Worm (Caenorhabditis elegans): ENCODE data around the gene unc-85.
A peak's percentile ranks its signal among the peaks of the same experiment; 100 is the strongest.

Gene unc-85

DNA sequence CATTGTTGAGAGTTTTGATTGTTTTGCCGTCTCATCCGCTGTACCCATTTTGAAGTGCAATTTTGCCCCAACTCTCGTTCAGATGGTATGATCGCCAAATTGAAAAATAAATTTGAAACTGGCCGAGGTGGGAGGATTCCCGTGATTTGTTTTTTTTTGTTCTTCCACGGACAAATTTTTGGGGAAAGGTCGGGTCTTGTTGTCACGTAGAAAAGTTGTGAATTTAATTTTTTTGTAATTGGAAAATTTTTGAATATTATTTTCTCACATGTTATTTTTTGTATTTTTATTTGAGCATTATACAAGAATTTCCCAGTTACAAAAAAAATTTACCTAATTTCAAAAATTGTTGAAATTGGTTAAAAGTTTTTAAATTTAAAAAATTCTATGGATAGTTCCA is 30.2 kb upstream of the unc-85 start, which contains the start of gene T05A7.6:
T05A7.6 (minus strand) TSS at position 101 of the 400 bp plus-strand sequence.
- TF ChIP-seq tra-4 (tag; optimal IDR thresholded peaks at IDR 0.05) = no peak
- TF ChIP-seq tbx-11 (GFP tag; IDR thresholded peaks at IDR 0.05) = no peak

DNA sequence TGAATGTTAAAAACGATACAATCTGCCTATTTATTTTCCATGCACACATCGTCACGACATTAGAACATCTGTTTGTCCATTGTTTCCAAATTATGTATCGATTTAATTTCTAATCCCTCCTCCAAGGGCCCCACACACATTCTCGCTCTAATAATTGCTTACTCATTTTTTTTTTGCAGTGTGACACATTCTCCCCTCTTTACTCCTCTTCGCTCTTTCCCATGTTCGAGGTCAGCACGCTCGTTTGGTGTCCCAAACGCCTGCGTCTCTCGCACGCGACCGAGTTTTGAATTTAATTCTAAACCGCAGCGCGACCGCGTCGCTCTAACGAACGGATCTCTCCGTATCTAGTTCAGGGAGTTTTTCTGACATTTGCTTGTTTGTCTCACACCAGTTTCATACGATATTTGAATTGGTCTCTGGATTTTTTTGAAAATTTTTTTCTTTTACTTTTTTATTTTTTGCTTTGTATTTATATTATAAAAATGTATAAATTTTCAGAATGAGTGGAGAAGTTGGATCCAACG is 29.2 kb upstream of the unc-85 start, which contains the start of the genes clec-140 and hmg-11:
clec-140 (plus strand) TSS at position 477 of the 527 bp plus-strand sequence.
hmg-11 (plus strand) TSS at position 502 of the 527 bp plus-strand sequence.
- TF ChIP-seq ets-7 (tag; optimal IDR thresholded peaks at IDR 0.05) = no peak
- TF ChIP-seq ceh-36 (tag; optimal IDR thresholded peaks at IDR 0.05) = no peak
- peak; percentile 49 for TF ChIP-seq F13C5.2 (tag; optimal IDR thresholded peaks at IDR 0.05)
- no peak for TF ChIP-seq tbx-11 (GFP tag; IDR thresholded peaks at IDR 0.05)
- no peak for TF ChIP-seq aly-1 (tag; optimal IDR thresholded peaks at IDR 0.05)
- no peak for TF ChIP-seq hnd-1 (tag; optimal IDR thresholded peaks at IDR 0.05)
- TF ChIP-seq tbx-37 (GFP tag; conservative IDR thresholded peaks at IDR 0.05) = no peak
- no peak for TF ChIP-seq ama-1 (optimal IDR thresholded peaks at IDR 0.05)
- TF ChIP-seq tra-4 (tag; optimal IDR thresholded peaks at IDR 0.05) = no peak
- TF ChIP-seq hmg-4 (GFP tag; optimal IDR thresholded peaks at IDR 0.05) = peak; percentile 25
- TF ChIP-seq hmbx-1 (tag; optimal IDR thresholded peaks at IDR 0.05) = no peak
- TF ChIP-seq sea-1 (GFP tag; conservative IDR thresholded peaks at IDR 0.05) = no peak
- TF ChIP-seq pes-1 (GFP tag; IDR thresholded peaks at IDR 0.05) = no peak
- TF ChIP-seq ceh-13 (GFP tag; optimal IDR thresholded peaks at IDR 0.05) = no peak

DNA sequence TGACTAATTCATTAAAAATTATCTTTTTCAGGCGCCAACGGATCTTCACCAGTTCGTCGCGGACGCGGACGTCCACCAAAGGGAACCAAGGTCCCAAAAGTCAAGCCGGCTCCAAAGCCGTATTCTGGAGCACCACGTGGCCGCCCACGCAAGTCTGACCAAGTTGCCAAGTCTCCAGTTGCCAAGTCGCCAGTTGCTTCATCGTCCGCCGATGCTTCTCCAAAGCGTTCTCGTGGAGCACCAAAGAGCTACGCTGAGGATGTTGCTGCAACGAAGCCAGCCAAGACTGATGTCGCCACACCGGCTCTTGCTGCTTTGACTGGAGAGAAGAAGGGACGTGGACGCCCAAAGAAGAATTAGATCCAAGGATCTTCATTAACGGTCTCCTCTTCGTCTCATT is 28.6 kb upstream of the unc-85 start:
- TF ChIP-seq tra-4 (tag; optimal IDR thresholded peaks at IDR 0.05) (no peak), ets-7 (tag; optimal IDR thresholded peaks at IDR 0.05) (no peak), aly-1 (tag; optimal IDR thresholded peaks at IDR 0.05) (no peak), sea-1 (GFP tag; conservative IDR thresholded peaks at IDR 0.05) (no peak), hmbx-1 (tag; optimal IDR thresholded peaks at IDR 0.05) (no peak), hmg-4 (GFP tag; optimal IDR thresholded peaks at IDR 0.05) (no peak), ama-1 (optimal IDR thresholded peaks at IDR 0.05) (no peak), flt-1 (GFP tag; IDR thresholded peaks at IDR 0.05) (no peak), ceh-36 (tag; optimal IDR thresholded peaks at IDR 0.05) (no peak), ceh-13 (GFP tag; optimal IDR thresholded peaks at IDR 0.05) (no peak), tbx-37 (GFP tag; conservative IDR thresholded peaks at IDR 0.05) (no peak), B0310.2 (tag; optimal IDR thresholded peaks at IDR 0.05) (no peak), F13C5.2 (tag; optimal IDR thresholded peaks at IDR 0.05) (no peak), scrt-1 (GFP tag; IDR thresholded peaks at IDR 0.05) (no peak), pes-1 (GFP tag; IDR thresholded peaks at IDR 0.05) (no peak)

DNA sequence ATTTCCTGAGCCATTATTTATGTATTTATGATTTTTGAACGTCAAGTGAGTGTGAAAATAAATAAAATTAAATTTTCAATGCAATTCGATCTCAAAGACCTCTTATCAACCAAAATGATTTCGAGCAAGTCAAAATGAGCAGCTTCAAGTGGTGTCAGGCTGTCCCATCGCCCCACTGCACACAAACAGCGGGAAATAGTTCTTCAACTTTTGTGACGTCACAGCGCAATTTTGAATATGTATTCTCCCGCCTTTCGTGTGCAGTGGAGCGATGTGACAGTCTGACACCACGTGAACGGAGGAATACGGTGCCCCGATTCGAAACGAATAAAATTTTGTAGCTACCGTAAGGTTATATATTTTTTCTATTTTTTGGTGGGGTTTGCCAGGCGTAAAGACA is 28.2 kb upstream of the unc-85 start:
- TF ChIP-seq tbx-11 (GFP tag; IDR thresholded peaks at IDR 0.05) (no peak), flt-1 (GFP tag; IDR thresholded peaks at IDR 0.05) (no peak), ceh-36 (tag; optimal IDR thresholded peaks at IDR 0.05) (no peak), B0310.2 (tag; optimal IDR thresholded peaks at IDR 0.05) (no peak), hmg-4 (GFP tag; optimal IDR thresholded peaks at IDR 0.05) (no peak), sea-1 (GFP tag; conservative IDR thresholded peaks at IDR 0.05) (no peak), ceh-13 (GFP tag; optimal IDR thresholded peaks at IDR 0.05) (no peak)

DNA sequence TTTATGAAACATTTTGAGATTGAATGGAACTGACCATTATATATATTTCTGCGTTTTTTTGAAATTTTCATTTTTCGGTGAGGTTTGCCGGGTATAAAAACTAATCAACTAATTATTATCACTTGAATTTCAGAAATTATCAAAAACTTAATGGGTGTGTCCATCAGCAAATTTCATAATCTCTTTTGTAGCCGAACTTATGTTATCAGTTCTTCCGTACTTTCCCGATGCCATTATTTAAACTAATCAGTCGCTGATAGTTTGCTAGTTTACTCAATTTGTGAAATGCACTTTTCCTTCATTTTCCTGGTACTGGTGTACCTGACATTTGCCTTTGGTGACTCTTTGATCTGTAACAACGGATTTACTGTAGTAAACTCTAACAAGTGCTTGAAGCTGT is 27.7 kb upstream of the unc-85 start:
- TF ChIP-seq scrt-1 (GFP tag; IDR thresholded peaks at IDR 0.05) = no peak
- no peak for TF ChIP-seq hnd-1 (tag; optimal IDR thresholded peaks at IDR 0.05)
- no peak for TF ChIP-seq flt-1 (GFP tag; IDR thresholded peaks at IDR 0.05)
- no peak for TF ChIP-seq ceh-13 (GFP tag; optimal IDR thresholded peaks at IDR 0.05)
- no peak for TF ChIP-seq tbx-37 (GFP tag; conservative IDR thresholded peaks at IDR 0.05)
- no peak for TF ChIP-seq ets-7 (tag; optimal IDR thresholded peaks at IDR 0.05)
- no peak for TF ChIP-seq aly-1 (tag; optimal IDR thresholded peaks at IDR 0.05)
- no peak for TF ChIP-seq ama-1 (optimal IDR thresholded peaks at IDR 0.05)
- no peak for TF ChIP-seq sea-1 (GFP tag; conservative IDR thresholded peaks at IDR 0.05)
- no peak for TF ChIP-seq B0310.2 (tag; optimal IDR thresholded peaks at IDR 0.05)
- TF ChIP-seq F13C5.2 (tag; optimal IDR thresholded peaks at IDR 0.05) = no peak
- no peak for TF ChIP-seq hmg-4 (GFP tag; optimal IDR thresholded peaks at IDR 0.05)
- TF ChIP-seq tbx-11 (GFP tag; IDR thresholded peaks at IDR 0.05) = no peak
- TF ChIP-seq ceh-36 (tag; optimal IDR thresholded peaks at IDR 0.05) = no peak
- TF ChIP-seq pes-1 (GFP tag; IDR thresholded peaks at IDR 0.05) = no peak
- no peak for TF ChIP-seq tra-4 (tag; optimal IDR thresholded peaks at IDR 0.05)
- TF ChIP-seq hmbx-1 (tag; optimal IDR thresholded peaks at IDR 0.05) = no peak

DNA sequence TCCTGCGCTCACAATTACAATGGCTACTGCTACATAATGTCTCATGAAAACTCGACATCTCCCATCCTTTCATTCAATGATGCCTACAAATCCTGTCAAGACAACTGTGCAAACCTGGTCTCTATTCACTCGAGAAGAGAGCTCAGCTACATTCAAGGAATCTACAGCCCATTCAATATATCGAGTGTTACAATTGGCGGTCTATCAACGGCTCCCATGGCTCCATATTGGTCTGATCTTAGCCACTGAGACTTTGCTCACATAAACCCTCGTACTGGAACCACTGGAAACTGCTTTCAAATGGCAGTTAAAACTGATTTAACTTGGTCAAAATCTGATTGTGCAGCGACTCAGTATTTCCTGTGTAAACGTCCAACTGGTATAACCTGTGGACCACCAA is 26.4 kb upstream of the unc-85 start, which contains the start of gene T05A7.3:
T05A7.3 (plus strand) TSS at position 301 of the 400 bp plus-strand sequence.
- TF ChIP-seq tra-4 (tag; optimal IDR thresholded peaks at IDR 0.05) = no peak
- TF ChIP-seq pes-1 (GFP tag; IDR thresholded peaks at IDR 0.05) = no peak
- no peak for TF ChIP-seq ama-1 (optimal IDR thresholded peaks at IDR 0.05)
- no peak for TF ChIP-seq hnd-1 (tag; optimal IDR thresholded peaks at IDR 0.05)
- TF ChIP-seq ceh-13 (GFP tag; optimal IDR thresholded peaks at IDR 0.05) = no peak
- no peak for TF ChIP-seq tbx-11 (GFP tag; IDR thresholded peaks at IDR 0.05)
- TF ChIP-seq hmg-4 (GFP tag; optimal IDR thresholded peaks at IDR 0.05) = no peak

DNA sequence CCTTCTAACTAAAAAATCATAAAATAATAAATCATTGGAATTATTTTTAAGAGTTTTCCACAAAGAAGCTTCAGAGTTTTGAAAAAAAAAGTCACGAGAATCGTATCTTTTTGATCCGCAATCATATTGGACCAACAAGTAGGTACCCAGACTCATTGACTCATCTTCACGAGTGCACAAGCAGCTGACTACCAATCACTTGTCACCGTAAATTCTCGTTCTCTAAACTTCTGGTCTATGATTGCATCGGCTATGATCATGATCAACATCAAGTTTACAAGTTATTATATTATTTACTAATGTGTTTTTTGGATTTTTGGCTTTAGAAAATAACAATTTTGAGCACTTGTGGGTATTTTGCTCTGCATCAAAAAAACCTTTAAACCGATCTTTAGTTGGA is 25.6 kb upstream of the unc-85 start:
- TF ChIP-seq ceh-36 (tag; optimal IDR thresholded peaks at IDR 0.05) = no peak

DNA sequence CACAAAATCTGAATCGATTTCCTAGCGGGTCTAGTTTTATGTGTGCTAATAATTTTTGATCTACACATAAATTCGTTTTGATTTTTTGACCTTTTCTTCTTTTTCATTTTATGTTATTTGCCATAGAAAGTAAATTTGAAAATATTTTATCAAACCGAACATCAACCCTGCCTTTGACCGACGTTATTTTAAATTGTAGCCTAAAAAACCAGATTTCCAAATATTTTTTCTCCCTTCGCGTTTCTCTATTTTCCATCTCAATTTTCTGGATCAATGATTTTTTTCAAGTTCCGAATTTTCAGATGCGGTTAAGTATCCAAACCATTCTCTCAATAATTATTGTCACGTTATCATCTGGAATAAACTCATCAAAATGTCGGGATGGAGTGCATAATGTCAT is 24.0 kb upstream of the unc-85 start, which contains the start of gene T05A7.1:
T05A7.1 (plus strand) TSS at position 301 of the 400 bp plus-strand sequence.
- TF ChIP-seq F13C5.2 (tag; optimal IDR thresholded peaks at IDR 0.05) (no peak), ceh-36 (tag; optimal IDR thresholded peaks at IDR 0.05) (no peak), flt-1 (GFP tag; IDR thresholded peaks at IDR 0.05) (no peak), B0310.2 (tag; optimal IDR thresholded peaks at IDR 0.05) (no peak), ama-1 (optimal IDR thresholded peaks at IDR 0.05) (no peak), tbx-11 (GFP tag; IDR thresholded peaks at IDR 0.05) (no peak), tra-4 (tag; optimal IDR thresholded peaks at IDR 0.05) (no peak), hmbx-1 (tag; optimal IDR thresholded peaks at IDR 0.05) (no peak)
